Worm (Caenorhabditis elegans) whole organism, L2 larva: ENCODE data around the gene nyn-1.

ENCODE experiments used
- C34F6.9 ChIP-seq: fragments of 150-350 bp; optimal IDR thresholded peaks from 2 replicates; lab custom pipeline; 2014; ENCODE audit warnings: missing biosample characterization, missing genetic modification characterization
- F13H6.1 ChIP-seq: sonication (generic microtip); optimal IDR thresholded peaks from 2 replicates; lab custom pipeline; 2016; ENCODE audit warnings: missing genetic modification characterization, missing compliant biosample characterization
- Y55F3AM.14 ChIP-seq: fragments of 200-800 bp; sonication (Bioruptor generic); optimal IDR thresholded peaks from 2 replicates; lab custom pipeline; 2018; ENCODE audit warnings: mild to moderate bottlenecking, missing genetic modification characterization, missing compliant biosample characterization
- ZK546.5 ChIP-seq: sonication (generic microtip); optimal IDR thresholded peaks from 2 replicates; lab custom pipeline; 2017; ENCODE audit warnings: missing biosample characterization, missing genetic modification characterization
- ama-1 ChIP-seq: fragments of 150-350 bp; optimal IDR thresholded peaks from 2 replicates; lab custom pipeline; 2018; ENCODE audit warnings: inconsistent platforms
- blmp-1 ChIP-seq: sonication (generic microtip); optimal IDR thresholded peaks from 2 replicates; lab custom pipeline; 2017; ENCODE audit warnings: missing genetic modification characterization, mild to moderate bottlenecking, missing compliant biosample characterization, antibody characterized with exemption, moderate library complexity; ENCODE audit not compliant: insufficient read depth
- ceh-16 ChIP-seq: fragments of 150-350 bp; optimal IDR thresholded peaks from 2 replicates; lab custom pipeline; 2014; ENCODE audit warnings: missing biosample characterization, missing genetic modification characterization
- crh-2 ChIP-seq: sonication (generic microtip); optimal IDR thresholded peaks from 2 replicates; lab custom pipeline; 2017; ENCODE audit warnings: missing biosample characterization, missing genetic modification characterization
- dmd-4 ChIP-seq: sonication (generic microtip); optimal IDR thresholded peaks from 2 replicates; lab custom pipeline; 2017; ENCODE audit warnings: missing biosample characterization, missing genetic modification characterization
- elt-1 ChIP-seq: fragments of 150-350 bp; optimal IDR thresholded peaks from 2 replicates; lab custom pipeline; 2014; ENCODE audit warnings: missing biosample characterization, missing genetic modification characterization
- fos-1 ChIP-seq: fragments of 150-350 bp; optimal IDR thresholded peaks from 2 replicates; lab custom pipeline; 2014; ENCODE audit warnings: missing biosample characterization, missing genetic modification characterization
- gmeb-1 ChIP-seq: fragments of 150-350 bp; optimal IDR thresholded peaks from 2 replicates; lab custom pipeline; 2014; ENCODE audit warnings: missing biosample characterization, missing genetic modification characterization
- lin-11 ChIP-seq: fragments of 150-350 bp; sonication (generic microtip); optimal IDR thresholded peaks from 2 replicates; lab custom pipeline; 2014; ENCODE audit warnings: missing biosample characterization, missing genetic modification characterization, inconsistent platforms, mixed read lengths
- lin-13 ChIP-seq: fragments of 150-350 bp; optimal IDR thresholded peaks from 2 replicates; lab custom pipeline; 2014; ENCODE audit warnings: missing biosample characterization, missing genetic modification reagents, missing genetic modification characterization
- lsy-2 ChIP-seq, 2 experiments: fragments of 150-350 bp in 1 of 2; sonication (generic microtip) in 1 of 2; optimal IDR thresholded peaks; 2 replicates each; lab custom pipeline; 2014 to 2017; ENCODE audit warnings: missing biosample characterization in 2 of 2, missing genetic modification characterization in 2 of 2
- mab-5 ChIP-seq: fragments of 150-350 bp; optimal IDR thresholded peaks from 2 replicates; lab custom pipeline; 2014; ENCODE audit warnings: missing biosample characterization, missing genetic modification characterization
- mbf-1 ChIP-seq: sonication (generic microtip); optimal IDR thresholded peaks from 2 replicates; lab custom pipeline; 2017; ENCODE audit warnings: missing biosample characterization, missing genetic modification characterization
- mdl-1 ChIP-seq, 2 experiments: fragments of 150-350 bp in 1 of 2; sonication (generic microtip) in 1 of 2; optimal IDR thresholded peaks; 2 replicates each; lab custom pipeline; 2017; ENCODE audit warnings: missing biosample characterization in 2 of 2, missing genetic modification characterization in 2 of 2
- nhr-11 ChIP-seq: fragments of 150-350 bp; optimal IDR thresholded peaks from 2 replicates; lab custom pipeline; 2014; ENCODE audit warnings: missing biosample characterization, missing genetic modification characterization
- nhr-12 ChIP-seq: fragments of 150-350 bp; optimal IDR thresholded peaks from 2 replicates; lab custom pipeline; 2014; ENCODE audit warnings: missing biosample characterization, missing genetic modification characterization
- nhr-129 ChIP-seq: fragments of 150-350 bp; optimal IDR thresholded peaks from 2 replicates; lab custom pipeline; 2014; ENCODE audit warnings: missing biosample characterization, missing genetic modification characterization
- nhr-21 ChIP-seq: fragments of 150-350 bp; optimal IDR thresholded peaks from 2 replicates; lab custom pipeline; 2014; ENCODE audit warnings: missing biosample characterization, missing genetic modification characterization
- nhr-23 ChIP-seq: fragments of 150-350 bp; optimal IDR thresholded peaks from 2 replicates; lab custom pipeline; 2014; ENCODE audit warnings: missing biosample characterization, missing genetic modification reagents, missing genetic modification characterization
- nhr-237 ChIP-seq: fragments of 150-350 bp; optimal IDR thresholded peaks from 2 replicates; lab custom pipeline; 2014; ENCODE audit warnings: missing biosample characterization, missing genetic modification characterization
- nhr-25 ChIP-seq: fragments of 150-350 bp; sonication (generic microtip); optimal IDR thresholded peaks from 3 replicates; lab custom pipeline; 2014; ENCODE audit warnings: missing biosample characterization, missing genetic modification characterization
- peb-1 ChIP-seq: fragments of 150-350 bp; optimal IDR thresholded peaks from 2 replicates; lab custom pipeline; 2014; ENCODE audit warnings: missing biosample characterization, missing genetic modification characterization
- skn-1 ChIP-seq: sonication (generic microtip); optimal IDR thresholded peaks from 2 replicates; lab custom pipeline; 2017; ENCODE audit warnings: missing biosample characterization, missing genetic modification characterization
- sma-3 ChIP-seq: sonication (generic microtip); optimal IDR thresholded peaks from 2 replicates; lab custom pipeline; 2016; ENCODE audit warnings: missing genetic modification reagents, missing genetic modification characterization, missing compliant biosample characterization
- sma-9 ChIP-seq, 2 experiments: fragments of 150-350 bp in 1 of 2; sonication (generic microtip) in 1 of 2; optimal IDR thresholded peaks; 2 replicates each; lab custom pipeline; 2014 to 2016; ENCODE audit warnings: missing genetic modification characterization in 2 of 2, mild to moderate bottlenecking in 1 of 2, missing biosample characterization in 1 of 2, missing compliant biosample characterization in 1 of 2, missing genetic modification reagents in 1 of 2, moderate library complexity in 1 of 2
- snpc-4 ChIP-seq: fragments of 150-350 bp; optimal IDR thresholded peaks from 2 replicates; lab custom pipeline; 2014; ENCODE audit warnings: missing biosample characterization, missing genetic modification characterization
- unc-62 ChIP-seq: fragments of 150-350 bp; optimal IDR thresholded peaks from 2 replicates; lab custom pipeline; 2014; ENCODE audit warnings: missing biosample characterization, missing genetic modification reagents, missing genetic modification characterization
- zag-1 ChIP-seq: fragments of 150-350 bp; optimal IDR thresholded peaks from 2 replicates; lab custom pipeline; 2014; ENCODE audit warnings: missing biosample characterization, missing genetic modification characterization
- ztf-1 ChIP-seq: fragments of 200-800 bp; sonication (Bioruptor generic); conservative IDR thresholded peaks from 2 replicates; pipeline ENCODE4 v1.3.6; 2022; ENCODE audit warnings: missing genetic modification characterization, missing compliant biosample characterization

Gene nyn-1

ce11 chrIV:13686965-13687425 is at the start of gene nyn-1:
TSS of gene nyn-1 (minus strand) at chrIV:13687015.
- TF ChIP-seq nhr-25 (no peak), mbf-1 (tag; lab: Kevin White, UChicago) (no peak), dmd-4 (tag; lab: Kevin White, UChicago) (no peak)

- TF ChIP-seq fos-1 (tag; lab: Kevin White, UChicago) = peak; percentile 67
- peak; percentile 32 for TF ChIP-seq sma-9 (GFP tag; optimal IDR thresholded peaks at IDR 0.05; lab: Kevin White, UChicago)
- no peak for TF ChIP-seq sma-9 (tag; optimal IDR thresholded peaks at IDR 0.05; lab: Kevin White, UChicago)
- no peak for TF ChIP-seq mdl-1 (tag; optimal IDR thresholded peaks at IDR 0.05; lab: Kevin White, UChicago)
These were observed 41.0 kb upstream of the nyn-1 start for ce11 chrIV:13727865-13728264.

ce11 chrIV:13726630-13727029 is 39.8 kb upstream of the nyn-1 start, which contains the start of gene ent-4:
TSS of gene ent-4 (plus strand) at chrIV:13726930.
- TF ChIP-seq nhr-12 (tag; lab: Kevin White, UChicago) (no peak), unc-62 (no peak), ZK546.5 (no peak), F13H6.1 (tag; lab: Kevin White, UChicago) (no peak), lin-13 (GFP tag; lab: Kevin White, UChicago) (no peak), peb-1 (tag; lab: Kevin White, UChicago) (no peak), nhr-237 (tag; lab: Kevin White, UChicago) (no peak), lsy-2 (tag; optimal IDR thresholded peaks at IDR 0.05; lab: Kevin White, UChicago) (no peak), snpc-4 (tag; lab: Kevin White, UChicago) (no peak), mbf-1 (tag; lab: Kevin White, UChicago) (no peak), gmeb-1 (tag; lab: Kevin White, UChicago) (no peak), nhr-23 (no peak), mab-5 (tag; lab: Kevin White, UChicago) (no peak), sma-9 (GFP tag; optimal IDR thresholded peaks at IDR 0.05; lab: Kevin White, UChicago) (no peak), sma-9 (tag; optimal IDR thresholded peaks at IDR 0.05; lab: Kevin White, UChicago) (no peak), nhr-11 (tag; lab: Kevin White, UChicago) (no peak), dmd-4 (tag; lab: Kevin White, UChicago) (no peak), crh-2 (tag; lab: Kevin White, UChicago) (no peak)

ce11 chrIV:13725201-13725600 is 38.4 kb upstream of the nyn-1 start:
- TF ChIP-seq F13H6.1 (tag; lab: Kevin White, UChicago) (peak; percentile 34), nhr-129 (tag; lab: Kevin White, UChicago) (peak; percentile 57), crh-2 (tag; lab: Kevin White, UChicago) (peak; percentile 58), fos-1 (tag; lab: Kevin White, UChicago) (peak; percentile 93), skn-1 (peak; percentile 77), gmeb-1 (tag; lab: Kevin White, UChicago) (peak; percentile 30), nhr-12 (tag; lab: Kevin White, UChicago) (no peak), sma-9 (GFP tag; optimal IDR thresholded peaks at IDR 0.05; lab: Kevin White, UChicago) (peak; percentile 81), sma-9 (tag; optimal IDR thresholded peaks at IDR 0.05; lab: Kevin White, UChicago) (no peak), ama-1 (lab: Kevin White, UChicago) (no peak), sma-3 (peak; percentile 52)

DNA sequence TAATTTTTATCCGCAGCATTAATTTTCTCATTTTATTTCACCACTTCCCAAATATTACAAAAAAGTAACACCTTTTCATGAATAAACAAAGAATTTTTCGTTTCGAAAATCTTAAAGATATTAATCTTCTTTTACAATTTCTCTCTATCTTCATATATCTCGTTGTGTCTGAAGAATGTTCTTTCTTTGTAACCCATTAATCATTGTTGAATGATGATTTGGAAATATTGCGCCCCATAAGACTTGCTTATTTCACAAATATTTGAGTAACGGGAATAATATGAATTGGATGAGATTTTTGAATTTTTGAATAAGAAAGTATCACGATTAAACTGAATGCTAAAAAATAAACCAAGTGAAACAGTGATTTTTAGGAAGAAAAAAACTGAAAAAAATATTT is 34.2 kb upstream of the nyn-1 start:
- TF ChIP-seq nhr-129 (tag; lab: Kevin White, UChicago) = no peak
- TF ChIP-seq F13H6.1 (tag; lab: Kevin White, UChicago) = no peak
- TF ChIP-seq skn-1 = no peak
- TF ChIP-seq Y55F3AM.14 = no peak
- peak; percentile 77 for TF ChIP-seq mab-5 (tag; lab: Kevin White, UChicago)
- no peak for TF ChIP-seq nhr-21 (tag; lab: Kevin White, UChicago)
- peak; percentile 46 for TF ChIP-seq nhr-25
- no peak for TF ChIP-seq lin-13 (GFP tag; lab: Kevin White, UChicago)
- TF ChIP-seq sma-3 = no peak
- TF ChIP-seq ama-1 (lab: Kevin White, UChicago) = no peak
- TF ChIP-seq zag-1 (tag; lab: Kevin White, UChicago) = no peak

DNA sequence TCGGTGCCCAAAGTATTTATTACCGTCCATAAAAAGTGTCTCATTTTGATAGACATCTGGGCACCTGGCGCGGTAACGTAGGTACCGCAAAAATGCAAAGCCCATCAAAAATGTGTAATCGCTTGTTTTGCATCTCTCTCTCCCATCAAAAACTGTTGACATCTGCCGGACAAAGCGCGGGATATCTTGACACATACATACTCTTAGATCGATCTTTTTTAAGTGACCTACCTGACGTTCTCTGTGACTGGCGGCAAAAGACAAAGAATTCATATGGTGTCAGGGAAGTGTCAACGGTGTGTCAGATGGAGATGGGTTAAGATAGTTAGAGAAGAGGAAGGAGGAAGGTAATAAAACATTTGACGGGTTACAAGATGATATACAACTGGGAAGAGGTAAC is 32.1 kb upstream of the nyn-1 start:
- TF ChIP-seq dmd-4 (tag; lab: Kevin White, UChicago) = no peak
- peak; percentile 69 for TF ChIP-seq elt-1 (tag; lab: Kevin White, UChicago)
- no peak for TF ChIP-seq crh-2 (tag; lab: Kevin White, UChicago)
- peak; percentile 1 for TF ChIP-seq C34F6.9 (tag; lab: Kevin White, UChicago)
- TF ChIP-seq nhr-25 = peak; percentile 61
- TF ChIP-seq lin-11 (tag; lab: Kevin White, UChicago) = no peak
- peak; percentile 1 for TF ChIP-seq fos-1 (tag; lab: Kevin White, UChicago)
- no peak for TF ChIP-seq ztf-1 (GFP tag; lab: Robert Waterston, UW)
- peak; percentile 62 for TF ChIP-seq nhr-129 (tag; lab: Kevin White, UChicago)
- TF ChIP-seq blmp-1 (tag; lab: Kevin White, UChicago) = no peak
- no peak for TF ChIP-seq lsy-2 (tag; optimal IDR thresholded peaks at IDR 0.05; lab: Kevin White, UChicago)
- TF ChIP-seq ceh-16 (tag; lab: Kevin White, UChicago) = peak; percentile 91
- TF ChIP-seq peb-1 (tag; lab: Kevin White, UChicago) = no peak
